Fruit fly (Drosophila melanogaster) Kc167 (cell line): ENCODE measurements around the gene jim.

Experiments used
- Myc ChIP-seq: fragments of >200 bp; optimal IDR thresholded peaks from 2 replicates; lab custom pipeline; 2017; ENCODE audit warnings: missing external identifiers
- Sin3A ChIP-seq: fragments of >200 bp; optimal IDR thresholded peaks from 2 replicates; lab custom pipeline; 2018; ENCODE audit warnings: missing external identifiers
- h ChIP-seq: fragments of >200 bp; optimal IDR thresholded peaks from 3 replicates; lab custom pipeline; 2018; ENCODE audit warnings: missing external identifiers
- insv ChIP-seq: fragments of >200 bp; optimal IDR thresholded peaks from 3 replicates; lab custom pipeline; 2018; ENCODE audit warnings: missing external identifiers
- psq ChIP-seq: fragments of >200 bp; optimal IDR thresholded peaks from 2 replicates; lab custom pipeline; 2017; ENCODE audit warnings: missing external identifiers
- ttk ChIP-seq: sonication (Bioruptor generic); optimal IDR thresholded peaks from 2 replicates; lab custom pipeline; 2017; ENCODE audit warnings: missing external identifiers

The jim gene

dm6 chr3L:22868070-22868469, 33.1 kb upstream of the jim start, which contains the start of gene EMC4:
Gene EMC4, minus strand, starts transcription at chr3L:22868243.
- TF ChIP-seq insv (no peak), ttk (lab: Kevin White, UChicago) (no peak), h (lab: Kevin White, UChicago) (no peak), psq (lab: Kevin White, UChicago) (no peak), Myc (no peak), Sin3A (lab: Kevin White, UChicago) (no peak)

- TF ChIP-seq psq (lab: Kevin White, UChicago), result no peak
- no peak for TF ChIP-seq Sin3A (lab: Kevin White, UChicago)
- TF ChIP-seq h (lab: Kevin White, UChicago), result no peak
- TF ChIP-seq insv, result no peak
- no peak for TF ChIP-seq ttk (lab: Kevin White, UChicago)
- no peak for TF ChIP-seq Myc
Measured at dm6 chr3L:22865061-22865418, 30.0 kb upstream of the jim start.

dm6 chr3L:22864254-22865060, 29.5 kb upstream of the jim start, which contains the start of gene CG33170:
Gene CG33170, plus strand, starts transcription at chr3L:22864600.
- TF ChIP-seq h (lab: Kevin White, UChicago) (no peak), Sin3A (lab: Kevin White, UChicago) (no peak), psq (lab: Kevin White, UChicago) (no peak), insv (no peak), Myc (no peak), ttk (lab: Kevin White, UChicago) (no peak)

- TF ChIP-seq Sin3A (lab: Kevin White, UChicago) (no peak), ttk (lab: Kevin White, UChicago) (no peak), h (lab: Kevin White, UChicago) (no peak), insv (no peak), psq (lab: Kevin White, UChicago) (no peak), Myc (no peak)
Measured at dm6 chr3L:22863367-22864078, 28.5 kb upstream of the jim start, which contains the start of gene CG33169. Gene CG33169, plus strand, starts transcription at chr3L:22863864.

dm6 chr3L:22860487-22860886, 25.5 kb upstream of the jim start, which contains the start of gene CG13239:
Gene CG13239, plus strand, starts transcription at chr3L:22860787.
- TF ChIP-seq insv (no peak), h (lab: Kevin White, UChicago) (no peak), Sin3A (lab: Kevin White, UChicago) (no peak), psq (lab: Kevin White, UChicago) (no peak), Myc (no peak), ttk (lab: Kevin White, UChicago) (no peak)

- TF ChIP-seq ttk (lab: Kevin White, UChicago) (no peak), h (lab: Kevin White, UChicago) (no peak), insv (no peak), Sin3A (lab: Kevin White, UChicago) (no peak), Myc (no peak), psq (lab: Kevin White, UChicago) (no peak)
Measured at dm6 chr3L:22856009-22856477, 21.0 kb upstream of the jim start, which contains the start of gene CG32459. Gene CG32459, minus strand, starts transcription at chr3L:22856059.

- no peak for TF ChIP-seq Sin3A (lab: Kevin White, UChicago)
- no peak for TF ChIP-seq ttk (lab: Kevin White, UChicago)
- TF ChIP-seq insv, result no peak
- TF ChIP-seq Myc, result no peak
- TF ChIP-seq h (lab: Kevin White, UChicago), result no peak
- no peak for TF ChIP-seq psq (lab: Kevin White, UChicago)
Measured at dm6 chr3L:22853412-22853811, 18.4 kb upstream of the jim start, which contains the start of gene CG32462. Gene CG32462, minus strand, starts transcription at chr3L:22853512.

dm6 chr3L:22851172-22852128, 16.5 kb upstream of the jim start:
- TF ChIP-seq Sin3A (lab: Kevin White, UChicago) (no peak), Myc (no peak), ttk (lab: Kevin White, UChicago) (no peak), insv (no peak), h (lab: Kevin White, UChicago) (no peak)

dm6 chr3L:22848940-22849339, 13.9 kb upstream of the jim start:
- TF ChIP-seq Myc (no peak), insv (no peak), h (lab: Kevin White, UChicago) (no peak), psq (lab: Kevin White, UChicago) (no peak), Sin3A (lab: Kevin White, UChicago) (no peak), ttk (lab: Kevin White, UChicago) (no peak)

dm6 chr3L:22847679-22848118, 12.7 kb upstream of the jim start:
- TF ChIP-seq insv (no peak), Sin3A (lab: Kevin White, UChicago) (no peak), Myc (no peak), ttk (lab: Kevin White, UChicago) (no peak), psq (lab: Kevin White, UChicago) (no peak), h (lab: Kevin White, UChicago) (no peak)

dm6 chr3L:22843094-22843493, 8.1 kb upstream of the jim start:
- TF ChIP-seq ttk (lab: Kevin White, UChicago) (no peak), Sin3A (lab: Kevin White, UChicago) (no peak), psq (lab: Kevin White, UChicago) (no peak), h (lab: Kevin White, UChicago) (no peak), insv (no peak), Myc (no peak)
